Worm (Caenorhabditis elegans) whole organism, L3 larva: Measurements from ENCODE around the gene Y73B6BL.22.

Experiments
- ama-1 ChIP-seq: fragments of 150-350 bp; optimal IDR thresholded peaks from 2 replicates; lab custom pipeline; 2018
- ceh-16 ChIP-seq: sonication (generic microtip); optimal IDR thresholded peaks from 2 replicates; lab custom pipeline; 2017; ENCODE audit warnings: missing biosample characterization, missing genetic modification characterization
- egl-27 ChIP-seq: sonication (generic microtip); optimal IDR thresholded peaks from 4 replicates; lab custom pipeline; 2017; ENCODE audit warnings: missing biosample characterization, missing genetic modification reagents, missing genetic modification characterization
- fkh-10 ChIP-seq: sonication (generic microtip); optimal IDR thresholded peaks from 2 replicates; lab custom pipeline; 2017; ENCODE audit warnings: missing biosample characterization, missing genetic modification reagents, missing genetic modification characterization
- hmg-11 ChIP-seq: sonication (generic microtip); optimal IDR thresholded peaks from 2 replicates; lab custom pipeline; 2016; ENCODE audit warnings: missing genetic modification characterization, missing compliant biosample characterization
- jun-1 ChIP-seq: fragments of 150-350 bp; optimal IDR thresholded peaks from 2 replicates; lab custom pipeline; 2014; ENCODE audit warnings: missing biosample characterization, missing genetic modification reagents, missing genetic modification characterization
- nhr-25 ChIP-seq: sonication (generic microtip); optimal IDR thresholded peaks from 2 replicates; lab custom pipeline; 2017; ENCODE audit warnings: missing biosample characterization, missing genetic modification characterization
- nhr-43 ChIP-seq: sonication (generic microtip); optimal IDR thresholded peaks from 2 replicates; lab custom pipeline; 2016; ENCODE audit warnings: mild to moderate bottlenecking, missing genetic modification characterization, missing compliant biosample characterization; ENCODE audit not compliant: poor library complexity, severe bottlenecking
- nhr-76 ChIP-seq: fragments of 150-350 bp; sonication (generic microtip); optimal IDR thresholded peaks from 5 replicates; lab custom pipeline; 2014; ENCODE audit warnings: missing biosample characterization, missing genetic modification characterization
- nhr-77 ChIP-seq: fragments of 150-350 bp; optimal IDR thresholded peaks from 2 replicates; lab custom pipeline; 2014; ENCODE audit warnings: missing biosample characterization, missing genetic modification characterization
- skn-1 ChIP-seq: fragments of 150-350 bp; optimal IDR thresholded peaks from 2 replicates; lab custom pipeline; 2014; ENCODE audit warnings: missing biosample characterization, missing genetic modification characterization
- tbx-2 ChIP-seq: sonication (generic microtip); optimal IDR thresholded peaks from 2 replicates; lab custom pipeline; 2016; ENCODE audit warnings: mild to moderate bottlenecking, missing genetic modification characterization, missing compliant biosample characterization
- ztf-11 ChIP-seq: fragments of 150-350 bp; optimal IDR thresholded peaks from 2 replicates; lab custom pipeline; 2014; ENCODE audit warnings: missing biosample characterization, missing genetic modification characterization

- TF ChIP-seq nhr-25 (tag; lab: Kevin White, UChicago) (peak; percentile 18), skn-1 (tag; lab: Kevin White, UChicago) (no peak), ama-1 (lab: Kevin White, UChicago) (no peak), nhr-77 (tag; lab: Kevin White, UChicago) (no peak), hmg-11 (tag; lab: Kevin White, UChicago) (peak; percentile 36), jun-1 (no peak), ztf-11 (tag; lab: Kevin White, UChicago) (no peak), nhr-43 (tag; lab: Kevin White, UChicago) (peak; percentile 46), egl-27 (tag; lab: Kevin White, UChicago) (no peak), tbx-2 (no peak), nhr-76 (tag; lab: Kevin White, UChicago) (no peak), fkh-10 (GFP tag; lab: Kevin White, UChicago) (no peak), ceh-16 (tag; lab: Kevin White, UChicago) (no peak)
Observed at ce11 chrIV:6442016-6442618, 25.7 kb upstream of the Y73B6BL.22 start.
